Fruit fly (Drosophila melanogaster): ENCODE results near the gene Cht11.

Gene Cht11

dm6 chrX:6803312-6803794 lies 46.0 kb downstream of the Cht11 start, which contains the start of the genes C3G and pod1 (continued):
- TF ChIP-seq MESR4 (GFP tag; optimal IDR thresholded peaks at IDR 0.05) (peak; percentile 68), CHES-1-like (GFP tag; optimal IDR thresholded peaks at IDR 0.05) (peak; percentile 70), Hr78 (GFP tag; optimal IDR thresholded peaks at IDR 0.05) (no peak), CG9437 (GFP tag; optimal IDR thresholded peaks at IDR 0.05) (no peak), rib (GFP tag; IDR thresholded peaks at IDR 0.05) (peak; percentile 67; the same call in 1 of the 2 replicates), gem (tag; optimal IDR thresholded peaks at IDR 0.05) (peak; percentile 5), CG12219 (GFP tag; optimal IDR thresholded peaks at IDR 0.05) (no peak), pho (GFP tag; optimal IDR thresholded peaks at IDR 0.05) (peak; percentile 47), trem (tag; optimal IDR thresholded peaks at IDR 0.05) (peak; percentile 70), btn (GFP tag; optimal IDR thresholded peaks at IDR 0.05) (no peak), NK7.1 (GFP tag; optimal IDR thresholded peaks at IDR 0.05) (no peak), lbe (GFP tag; optimal IDR thresholded peaks at IDR 0.05) (peak; percentile 32), prd (optimal IDR thresholded peaks at IDR 0.05) (no peak), prd (GFP tag; IDR thresholded peaks at IDR 0.05) (no peak), seq (GFP tag; IDR thresholded peaks at IDR 0.05) (no peak), her (GFP tag; optimal IDR thresholded peaks at IDR 0.05) (peak; percentile 41), CG33557 (GFP tag; optimal IDR thresholded peaks at IDR 0.05) (no peak), lov (optimal IDR thresholded peaks at IDR 0.05) (no peak), lov (GFP tag; IDR thresholded peaks at IDR 0.05) (no peak), CG17912 (GFP tag; optimal IDR thresholded peaks at IDR 0.05) (peak; percentile 11), CG33213 (GFP tag; optimal IDR thresholded peaks at IDR 0.05) (peak; percentile 71), Mrtf (GFP tag; IDR thresholded peaks at IDR 0.05) (no peak), eve (GFP tag; optimal IDR thresholded peaks at IDR 0.05) (no peak), gce (GFP tag; IDR thresholded peaks at IDR 0.05) (no peak), ERR (GFP tag; optimal IDR thresholded peaks at IDR 0.05) (peak; percentile 6), emc (GFP tag; optimal IDR thresholded peaks at IDR 0.05) (no peak), CG4282 (GFP tag; optimal IDR thresholded peaks at IDR 0.05) (no peak), CG13424 (tag; optimal IDR thresholded peaks at IDR 0.05) (peak; percentile 16), corto (GFP tag; optimal IDR thresholded peaks at IDR 0.05) (no peak), CG31224 (GFP tag; IDR thresholded peaks at IDR 0.05) (no peak), CG42726 (GFP tag; IDR thresholded peaks at IDR 0.05; ENCODE audit: partially characterized antibody) (peak; percentile 99), CG14667 (GFP tag; IDR thresholded peaks at IDR 0.05) (no peak), kni (GFP tag; optimal IDR thresholded peaks at IDR 0.05) (no peak), CG17829 (tag; optimal IDR thresholded peaks at IDR 0.05) (peak; percentile 13), wek (GFP tag; optimal IDR thresholded peaks at IDR 0.05) (no peak), fd64A (GFP tag; optimal IDR thresholded peaks at IDR 0.05) (no peak), ac (GFP tag; optimal IDR thresholded peaks at IDR 0.05) (no peak), E2f1 (GFP tag; IDR thresholded peaks at IDR 0.05) (no peak), pros (GFP tag; optimal IDR thresholded peaks at IDR 0.05) (no peak), CG10431 (GFP tag; optimal IDR thresholded peaks at IDR 0.05) (no peak), CG15269 (tag; optimal IDR thresholded peaks at IDR 0.05) (no peak), CG17385 (GFP tag; optimal IDR thresholded peaks at IDR 0.05) (no peak), sim (GFP tag; IDR thresholded peaks at IDR 0.05) (no peak), tna (GFP tag; IDR thresholded peaks at IDR 0.05; ENCODE audit: partially characterized antibody) (peak; percentile 98), CG10654 (GFP tag; optimal IDR thresholded peaks at IDR 0.05) (no peak), chm (GFP tag; IDR thresholded peaks at IDR 0.05) (no peak), ranshi (GFP tag; IDR thresholded peaks at IDR 0.05) (no peak), CG10274 (GFP tag; optimal IDR thresholded peaks at IDR 0.05) (no peak), CG31441 (GFP tag; IDR thresholded peaks at IDR 0.05) (peak; percentile 43; the same call in 1 of the 2 replicates), CG4617 (GFP tag; optimal IDR thresholded peaks at IDR 0.05; ENCODE audit: borderline replicate concordance) (peak; percentile 92), ap (GFP tag; IDR thresholded peaks at IDR 0.05) (no peak), CG6854 (GFP tag; optimal IDR thresholded peaks at IDR 0.05) (no peak)
